Worm (Caenorhabditis elegans): ENCODE data around the gene sod-5.

The sod-5 gene

DNA sequence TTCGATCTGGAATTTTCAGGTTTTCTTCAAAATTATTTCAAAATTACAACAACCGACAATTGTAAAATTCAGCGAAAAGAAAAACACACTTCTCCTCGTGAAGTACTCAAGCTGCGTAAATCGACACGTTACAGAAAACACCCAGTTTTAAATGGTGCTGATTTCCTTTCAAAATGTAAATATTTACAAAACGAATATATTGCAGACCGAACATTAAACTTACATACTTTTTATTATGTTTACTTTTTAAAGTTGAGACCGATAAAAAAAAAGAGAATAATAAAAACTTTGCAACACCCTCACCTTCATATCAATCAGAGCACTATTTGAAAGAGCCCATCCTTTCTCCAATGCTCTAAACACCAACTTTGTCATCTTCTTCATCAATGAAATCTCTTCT lies 46.6 kb upstream of the sod-5 start:
- TF ChIP-seq madf-3 (GFP tag; IDR thresholded peaks at IDR 0.05) (no peak), dpl-1 (GFP tag; optimal IDR thresholded peaks at IDR 0.05) (no peak)

DNA sequence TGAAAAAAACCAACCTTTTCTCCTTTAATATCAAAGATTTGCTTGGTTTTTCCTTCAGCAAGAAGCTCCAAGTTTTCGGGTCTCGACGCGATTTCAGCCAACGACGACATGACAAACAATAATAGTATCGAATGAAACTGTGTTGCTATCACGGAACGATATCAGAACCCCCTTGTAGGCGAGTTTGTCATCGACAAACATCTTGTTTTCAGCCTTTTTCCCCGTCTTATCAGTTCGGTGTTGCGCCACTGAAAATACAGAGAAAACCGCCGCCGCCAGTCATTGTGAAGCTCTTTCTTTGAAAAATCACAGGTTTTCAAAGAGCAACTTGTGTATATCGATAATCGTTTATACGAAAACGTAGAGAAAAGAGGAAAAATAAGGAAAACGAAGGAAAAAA lies 45.0 kb upstream of the sod-5 start, which contains the start of gene paic-1:
Gene paic-1 (minus strand): TSS at position 120 of the 400 bp plus-strand sequence.
- TF ChIP-seq ama-1 (optimal IDR thresholded peaks at IDR 0.05) (no peak), ama-1 (GFP tag; optimal IDR thresholded peaks at IDR 0.05) (no peak), gei-17 (GFP tag; optimal IDR thresholded peaks at IDR 0.05) (no peak), lag-1 (GFP tag; IDR thresholded peaks at IDR 0.05) (no peak), nfya-2 (GFP tag; IDR thresholded peaks at IDR 0.05) (no peak), lin-54 (GFP tag; optimal IDR thresholded peaks at IDR 0.05) (peak; percentile 20), attf-6 (GFP tag; IDR thresholded peaks at IDR 0.05) (no peak), F57C9.4 (tag; optimal IDR thresholded peaks at IDR 0.05) (no peak), Y56A3A.18 (GFP tag; IDR thresholded peaks at IDR 0.05) (no peak), snpc-1.1 (tag; optimal IDR thresholded peaks at IDR 0.05; ENCODE audit: insufficient read depth) (no peak), nhr-80 (tag; optimal IDR thresholded peaks at IDR 0.05) (peak; percentile 58), attf-3 (GFP tag; conservative IDR thresholded peaks at IDR 0.05) (no peak), tbx-9 (tag; optimal IDR thresholded peaks at IDR 0.05; ENCODE audit: borderline replicate concordance) (no peak), ceh-100 (GFP tag; IDR thresholded peaks at IDR 0.05) (no peak), die-1 (tag; optimal IDR thresholded peaks at IDR 0.05) (no peak), hlh-12 (tag; optimal IDR thresholded peaks at IDR 0.05) (no peak), lsl-1 (GFP tag; optimal IDR thresholded peaks at IDR 0.05) (no peak), let-526 (GFP tag; IDR thresholded peaks at IDR 0.05) (no peak), egrh-3 (GFP tag; IDR thresholded peaks at IDR 0.05) (no peak), cebp-2 (GFP tag; IDR thresholded peaks at IDR 0.05) (no peak), F55B11.4 (tag; optimal IDR thresholded peaks at IDR 0.05; ENCODE audit: borderline replicate concordance, insufficient read depth) (no peak), hrde-1 (tag; optimal IDR thresholded peaks at IDR 0.05; ENCODE audit: borderline replicate concordance) (peak; percentile 47), pbrm-1 (GFP tag; IDR thresholded peaks at IDR 0.05) (0 out of 2 replicates have a peak, but pooled peaks have one; percentile 7), ceh-27 (GFP tag; optimal IDR thresholded peaks at IDR 0.05) (no peak), zfh-2 (GFP tag; conservative IDR thresholded peaks at IDR 0.05) (no peak), dox-1 (GFP tag; IDR thresholded peaks at IDR 0.05) (0 out of 2 replicates have a peak, but pooled peaks have one; percentile 23), F49E8.2 (tag; optimal IDR thresholded peaks at IDR 0.05; ENCODE audit: insufficient read depth) (no peak), K11D2.4 (GFP tag; IDR thresholded peaks at IDR 0.05) (no peak), him-1 (tag; optimal IDR thresholded peaks at IDR 0.05) (no peak), tbp1 (GFP tag; optimal IDR thresholded peaks at IDR 0.05) (no peak), B0035.1 (tag; optimal IDR thresholded peaks at IDR 0.05) (peak; percentile 38), hmg-20 (GFP tag; IDR thresholded peaks at IDR 0.05) (0 out of 2 replicates have a peak, but pooled peaks have one; percentile 3), nhr-90 (tag; optimal IDR thresholded peaks at IDR 0.05) (no peak), ztf-6 (GFP tag; IDR thresholded peaks at IDR 0.05) (no peak), C17E4.6 (GFP tag; IDR thresholded peaks at IDR 0.05) (no peak), sptf-2 (GFP tag; optimal IDR thresholded peaks at IDR 0.05) (no peak), lin-40 (tag; optimal IDR thresholded peaks at IDR 0.05) (peak; percentile 27), chd-7 (tag; optimal IDR thresholded peaks at IDR 0.05) (no peak), dpff-1 (tag; optimal IDR thresholded peaks at IDR 0.05) (no peak), pha-4 (tag; optimal IDR thresholded peaks at IDR 0.05) (no peak), sdz-38 (tag; optimal IDR thresholded peaks at IDR 0.05) (no peak), Y53G8AR.9 (GFP tag; conservative IDR thresholded peaks at IDR 0.05) (no peak), madf-8 (GFP tag; conservative IDR thresholded peaks at IDR 0.05) (no peak), F39B2.1 (GFP tag; IDR thresholded peaks at IDR 0.05) (no peak), snpc-1.3 (tag; optimal IDR thresholded peaks at IDR 0.05; ENCODE audit: insufficient read depth) (no peak)
